Fruit fly (Drosophila melanogaster) whole organism, embryonic: Measurements from ENCODE around the gene Acp1.

ENCODE experiments used
- Atf-2 ChIP-seq: fragments of 200-800 bp; sonication (Bioruptor generic); optimal IDR thresholded peaks from 2 replicates; lab custom pipeline; 2016; ENCODE audit warnings: missing biosample characterization, missing genetic modification characterization
- Awh ChIP-seq: fragments of 200-800 bp; sonication (Bioruptor generic); IDR thresholded peaks from 2 replicates; pipeline ENCODE4, ENCODE4 v1.3.6; 2022; ENCODE audit warnings: missing biosample characterization, missing genetic modification characterization
- B-H2 ChIP-seq: fragments of 200-800 bp; sonication (Bioruptor generic); optimal IDR thresholded peaks from 2 replicates; lab custom pipeline; 2018; ENCODE audit warnings: missing biosample characterization, mild to moderate bottlenecking, missing genetic modification characterization
- Bgb ChIP-seq: fragments of 200-800 bp; sonication (Bioruptor generic); IDR thresholded peaks from 2 replicates; pipeline ENCODE4 v1.3.6; 2022; ENCODE audit warnings: missing biosample characterization, missing genetic modification characterization; ENCODE audit not compliant: partially characterized antibody
- CG10147 ChIP-seq: fragments of 200-800 bp; sonication (Bioruptor generic); optimal IDR thresholded peaks from 2 replicates; lab custom pipeline; 2019; ENCODE audit warnings: missing biosample characterization, mild to moderate bottlenecking, missing genetic modification characterization, moderate library complexity
- CG10462 ChIP-seq: fragments of 200-800 bp; sonication (Bioruptor generic); optimal IDR thresholded peaks from 2 replicates; lab custom pipeline; 2016; ENCODE audit warnings: missing biosample characterization, missing genetic modification characterization
- CG10543 ChIP-seq: fragments of 200-800 bp; sonication (Bioruptor generic); optimal IDR thresholded peaks from 3 replicates; lab custom pipeline; 2017; ENCODE audit warnings: missing biosample characterization, mild to moderate bottlenecking, missing genetic modification characterization, moderate library complexity
- CG11695 ChIP-seq: fragments of 200-800 bp; sonication (Bioruptor generic); IDR thresholded peaks from 3 replicates; pipeline ENCODE4 v1.3.6; 2022; ENCODE audit warnings: missing biosample characterization, missing genetic modification characterization
- CG11723 ChIP-seq: fragments of 200-800 bp; sonication (Bioruptor generic); optimal IDR thresholded peaks from 2 replicates; lab custom pipeline; 2017; ENCODE audit warnings: missing biosample characterization, mild to moderate bottlenecking, missing genetic modification characterization
- CG12104 ChIP-seq: fragments of 200-800 bp; sonication (Bioruptor generic); optimal IDR thresholded peaks from 3 replicates; lab custom pipeline; 2016; ENCODE audit warnings: missing biosample characterization, missing genetic modification characterization
- CG13287 ChIP-seq: fragments of 200-800 bp; sonication (Bioruptor generic); IDR thresholded peaks from 2 replicates; pipeline ENCODE4 v1.3.6; 2022; ENCODE audit warnings: missing biosample characterization, missing genetic modification characterization; ENCODE audit not compliant: partially characterized antibody
- CG15479 ChIP-seq: fragments of 200-800 bp; sonication (Bioruptor generic); optimal IDR thresholded peaks from 3 replicates; lab custom pipeline; 2019; ENCODE audit warnings: missing biosample characterization, mild to moderate bottlenecking, missing genetic modification characterization, moderate library complexity
- CG18599 ChIP-seq: fragments of 200-800 bp; sonication (Bioruptor generic); optimal IDR thresholded peaks from 3 replicates; lab custom pipeline; 2017; ENCODE audit warnings: missing biosample characterization, missing genetic modification characterization, mild to moderate bottlenecking, moderate library complexity, missing genetic modification reagents
- CG2889 ChIP-seq: fragments of 200-800 bp; sonication (Bioruptor generic); IDR thresholded peaks from 3 replicates; pipeline ENCODE4 v1.3.6; 2022; ENCODE audit warnings: missing biosample characterization, missing genetic modification characterization
- CG30020 ChIP-seq: fragments of 200-800 bp; optimal IDR thresholded peaks from 2 replicates; lab custom pipeline; 2019; ENCODE audit warnings: missing biosample characterization, mild to moderate bottlenecking, missing genetic modification characterization, moderate library complexity
- CG33557 ChIP-seq: fragments of 200-800 bp; sonication (Bioruptor generic); optimal IDR thresholded peaks from 2 replicates; lab custom pipeline; 2019; ENCODE audit warnings: missing biosample characterization, mild to moderate bottlenecking, missing genetic modification characterization, moderate library complexity
- CG3847 ChIP-seq: fragments of 200-800 bp; sonication (Bioruptor generic); IDR thresholded peaks from 2 replicates; pipeline ENCODE4 v1.3.6; 2022; ENCODE audit warnings: missing biosample characterization, missing genetic modification characterization
- CG8359 ChIP-seq: fragments of 200-800 bp; sonication (Bioruptor generic); optimal IDR thresholded peaks from 2 replicates; lab custom pipeline; 2017; ENCODE audit warnings: missing biosample characterization, mild to moderate bottlenecking, missing genetic modification characterization, borderline replicate concordance
- CG9215 ChIP-seq: fragments of 200-800 bp; sonication (Bioruptor generic); IDR thresholded peaks from 2 replicates; pipeline ENCODE4 v1.3.6; 2022; ENCODE audit warnings: missing biosample characterization, missing genetic modification characterization
- CG9797 ChIP-seq: fragments of 200-800 bp; sonication (Bioruptor generic); optimal IDR thresholded peaks from 3 replicates; lab custom pipeline; 2018; ENCODE audit warnings: missing biosample characterization, mild to moderate bottlenecking, missing genetic modification characterization
- CrebB ChIP-seq: fragments of 200-800 bp; sonication (Bioruptor generic); optimal IDR thresholded peaks from 3 replicates; lab custom pipeline; 2018; ENCODE audit warnings: missing biosample characterization, mild to moderate bottlenecking, missing genetic modification characterization
- Eip74EF ChIP-seq, 2 experiments: fragments of 200-800 bp in 1 of 2; fragments of >200 bp in 1 of 2; sonication (Bioruptor generic) in 1 of 2; optimal IDR thresholded peaks; 2 replicates each; lab custom pipeline; 2017 to 2019; ENCODE audit warnings: missing biosample characterization in 2 of 2, missing genetic modification characterization in 2 of 2, mild to moderate bottlenecking in 1 of 2, moderate library complexity in 1 of 2
- Fer2 ChIP-seq: fragments of 200-800 bp; sonication (Bioruptor generic); optimal IDR thresholded peaks from 2 replicates; lab custom pipeline; 2018; ENCODE audit warnings: missing biosample characterization, mild to moderate bottlenecking, missing genetic modification characterization, moderate library complexity
- HLH4C ChIP-seq: fragments of 200-800 bp; sonication (Bioruptor generic); IDR thresholded peaks from 3 replicates; pipeline ENCODE4 v1.3.6; 2022; ENCODE audit warnings: missing biosample characterization, missing genetic modification characterization; ENCODE audit not compliant: partially characterized antibody
- Hr51 ChIP-seq, 2 experiments: fragments of 200-800 bp; sonication (Bioruptor generic); optimal IDR thresholded peaks; 2 replicates in 1 of 2; 3 replicates in 1 of 2; lab custom pipeline; 2016 to 2018; ENCODE audit warnings: missing biosample characterization in 2 of 2, missing genetic modification characterization in 2 of 2, mild to moderate bottlenecking in 1 of 2, moderate library complexity in 1 of 2
- Lim3 ChIP-seq: fragments of 200-800 bp; sonication (Bioruptor generic); IDR thresholded peaks from 2 replicates; pipeline ENCODE4 v1.3.6; 2022; ENCODE audit warnings: missing biosample characterization, missing genetic modification characterization
- Max ChIP-seq: fragments of 200-800 bp; sonication (Bioruptor generic); optimal IDR thresholded peaks from 2 replicates; lab custom pipeline; 2016; ENCODE audit warnings: missing biosample characterization, mild to moderate bottlenecking, missing genetic modification characterization
- NK7.1 ChIP-seq: fragments of 200-800 bp; sonication (Bioruptor generic); optimal IDR thresholded peaks from 3 replicates; lab custom pipeline; 2016; ENCODE audit warnings: missing biosample characterization, missing genetic modification characterization
- Oli ChIP-seq: fragments of 200-800 bp; sonication (Bioruptor generic); optimal IDR thresholded peaks from 2 replicates; lab custom pipeline; 2018; ENCODE audit warnings: missing biosample characterization, mild to moderate bottlenecking, missing genetic modification characterization, moderate library complexity
- Xrp1 ChIP-seq: fragments of 200-800 bp; sonication (Bioruptor generic); IDR thresholded peaks from 2 replicates; pipeline ENCODE4 v1.3.6; 2022; ENCODE audit warnings: missing biosample characterization, missing genetic modification characterization
- caup ChIP-seq: fragments of 200-800 bp; sonication (Bioruptor generic); optimal IDR thresholded peaks from 3 replicates; lab custom pipeline; 2017; ENCODE audit warnings: missing biosample characterization, mild to moderate bottlenecking, missing genetic modification characterization, moderate library complexity; ENCODE audit not compliant: severe bottlenecking
- chinmo ChIP-seq: fragments of 200-800 bp; sonication (Bioruptor generic); IDR thresholded peaks from 4 replicates; pipeline ENCODE4 v1.3.6; 2022; ENCODE audit warnings: missing biosample characterization, missing genetic modification characterization; ENCODE audit not compliant: partially characterized antibody
- corto ChIP-seq: fragments of 200-800 bp; sonication (Bioruptor generic); optimal IDR thresholded peaks from 2 replicates; lab custom pipeline; 2016; ENCODE audit warnings: missing biosample characterization, mild to moderate bottlenecking, missing genetic modification characterization, moderate library complexity
- dysf ChIP-seq: fragments of 200-800 bp; sonication (Bioruptor generic); IDR thresholded peaks from 3 replicates; pipeline ENCODE4 v1.3.6; 2022; ENCODE audit warnings: missing biosample characterization, missing genetic modification characterization
- fd102C ChIP-seq: fragments of 200-800 bp; sonication (Bioruptor generic); optimal IDR thresholded peaks from 2 replicates; lab custom pipeline; 2018; ENCODE audit warnings: missing biosample characterization, mild to moderate bottlenecking, missing genetic modification characterization, moderate library complexity
- fru ChIP-seq: fragments of >200 bp; optimal IDR thresholded peaks from 2 replicates; lab custom pipeline; 2017
- gce ChIP-seq: fragments of 200-800 bp; sonication (Bioruptor generic); IDR thresholded peaks from 3 replicates; pipeline ENCODE4 v1.3.6; 2022; ENCODE audit warnings: missing biosample characterization, missing genetic modification characterization
- hkb ChIP-seq, 2 experiments: fragments of 200-800 bp in 1 of 2; fragments of >200 bp in 1 of 2; sonication (Bioruptor generic) in 1 of 2; IDR thresholded peaks in 1 of 2; optimal IDR thresholded peaks in 1 of 2; 2 replicates each; pipeline versions ENCODE4 v1.3.6 to Lab custom; 2017 to 2022; ENCODE audit warnings: missing biosample characterization in 1 of 2, missing genetic modification characterization in 1 of 2
- jing ChIP-seq: fragments of 200-800 bp; sonication (Bioruptor generic); optimal IDR thresholded peaks from 2 replicates; lab custom pipeline; 2018; ENCODE audit warnings: missing biosample characterization, mild to moderate bottlenecking, missing genetic modification characterization
- kay ChIP-seq: fragments of 200-800 bp; sonication (Bioruptor generic); optimal IDR thresholded peaks from 2 replicates; lab custom pipeline; 2016; ENCODE audit warnings: missing biosample characterization, missing genetic modification characterization
- ken ChIP-seq: fragments of 200-800 bp; sonication (Bioruptor generic); IDR thresholded peaks from 3 replicates; pipeline ENCODE4 v1.3.6; 2022; ENCODE audit warnings: missing biosample characterization, missing genetic modification characterization
- mld ChIP-seq: fragments of 200-800 bp; sonication (Bioruptor generic); IDR thresholded peaks from 3 replicates; pipeline ENCODE4 v1.3.6; 2022; ENCODE audit warnings: missing biosample characterization, missing genetic modification characterization; ENCODE audit not compliant: partially characterized antibody
- schlank ChIP-seq: fragments of 200-800 bp; sonication (Bioruptor generic); optimal IDR thresholded peaks from 2 replicates; lab custom pipeline; 2018; ENCODE audit warnings: missing biosample characterization, mild to moderate bottlenecking, missing genetic modification characterization
- scrt ChIP-seq: fragments of 200-800 bp; sonication (Bioruptor generic); optimal IDR thresholded peaks from 2 replicates; lab custom pipeline; 2018; ENCODE audit warnings: missing biosample characterization, mild to moderate bottlenecking, missing genetic modification characterization, moderate library complexity
- sens-2 ChIP-seq: fragments of 200-800 bp; sonication (Bioruptor generic); IDR thresholded peaks from 2 replicates; pipeline ENCODE4 v1.3.6; 2022; ENCODE audit warnings: missing biosample characterization, missing genetic modification characterization
- seq ChIP-seq: fragments of 200-800 bp; sonication (Bioruptor generic); IDR thresholded peaks from 2 replicates; pipeline ENCODE4 v1.3.6; 2022; ENCODE audit warnings: missing biosample characterization, missing genetic modification characterization
- unc-4 ChIP-seq: fragments of 200-800 bp; sonication (Bioruptor generic); IDR thresholded peaks from 2 replicates; pipeline ENCODE4 v1.3.6; 2022; ENCODE audit warnings: missing biosample characterization, missing genetic modification characterization; ENCODE audit not compliant: partially characterized antibody

Acp1 gene

dm6 chr2L:7782788-7783401, 41.6 kb upstream of the Acp1 start, which contains the start of gene Brd7-9 (continued):
- TF ChIP-seq Hr51 (GFP tag; optimal IDR thresholded peaks at IDR 0.05; lab: Kevin White, UChicago) (peak; percentile 25 to 81), B-H2 (GFP tag; lab: Kevin White, UChicago) (no peak), caup (GFP tag; lab: Kevin White, UChicago) (peak; percentile 78), CG18599 (GFP tag; lab: Kevin White, UChicago) (peak; percentile 79), CG33557 (no peak), HLH4C (no peak; the same call in 2 of the 3 replicates), CrebB (peak; percentile 12), CG10147 (GFP tag; lab: Kevin White, UChicago) (peak; percentile 21), CG3847 (GFP tag; lab: Robert Waterston, UW) (peak; percentile 35; the same call in 1 of the 2 replicates), sens-2 (GFP tag; lab: Robert Waterston, UW) (peak; percentile 74; the same call in 1 of the 2 replicates), CG13287 (peak; percentile 65), Atf-2 (peak; percentile 51), CG10462 (GFP tag; lab: Kevin White, UChicago) (peak; percentile 27), dysf (peak; percentile 82), NK7.1 (peak; percentile 73), Oli (tag; lab: Kevin White, UChicago) (peak; percentile 73), kay (GFP tag; lab: Kevin White, UChicago) (peak; percentile 44), CG11695 (peak; percentile 90), scrt (GFP tag; lab: Kevin White, UChicago) (peak; percentile 44), jing (peak; percentile 28), corto (no peak), CG2889 (GFP tag; lab: Robert Waterston, UW) (peak; percentile 67; the same call in 1 of the 3 replicates), gce (peak; percentile 70; the same call in 1 of the 3 replicates), Fer2 (tag; lab: Kevin White, UChicago) (peak; percentile 10), CG9215 (GFP tag; lab: Robert Waterston, UW) (0 out of 2 replicates have a peak, but pooled peaks have one; percentile 22), fru (lab: Kevin White, UChicago) (no peak), schlank (tag; lab: Kevin White, UChicago) (no peak), Bgb (peak; percentile 52; the same call in 1 of the 2 replicates), CG12104 (peak; percentile 56), seq (peak; percentile 71), Awh (peak; percentile 82), Eip74EF (GFP tag; optimal IDR thresholded peaks at IDR 0.05; lab: Kevin White, UChicago) (peak in 1 of 2 experiments; percentile 64), CG9797 (peak; percentile 73), ken (GFP tag; lab: Robert Waterston, UW) (peak; percentile 72; the same call in 2 of the 3 replicates), CG8359 (GFP tag; lab: Kevin White, UChicago) (peak; percentile 31), Xrp1 (GFP tag; lab: Robert Waterston, UW) (peak; percentile 81), fd102C (GFP tag; lab: Kevin White, UChicago) (no peak), mld (no peak), CG10543 (GFP tag; lab: Kevin White, UChicago) (no peak), CG15479 (no peak), CG30020 (tag; lab: Kevin White, UChicago) (peak; percentile 31), Max (GFP tag; lab: Kevin White, UChicago) (peak; percentile 58), Lim3 (no peak), hkb (optimal IDR thresholded peaks at IDR 0.05; lab: Kevin White, UChicago) (no peak), hkb (GFP tag; IDR thresholded peaks at IDR 0.05; lab: Robert Waterston, UW) (peak; percentile 91), chinmo (0 out of 4 replicates have a peak, but pooled peaks have one; percentile 50), CG11723 (GFP tag; lab: Kevin White, UChicago) (peak; percentile 63), unc-4 (GFP tag; lab: Robert Waterston, UW) (peak; percentile 39; the same call in 1 of the 2 replicates)
